Worm (Caenorhabditis elegans): ENCODE measurements around the gene K11H12.8.

ce11 chrIV:675471-676159 lies 20.4 kb downstream of the K11H12.8 start, which contains the start of the genes K11H12.4 and K11H12.10:
- no peak for TF ChIP-seq ref-1 (GFP tag; conservative IDR thresholded peaks at IDR 0.05)
- no peak for TF ChIP-seq klf-2 (GFP tag; conservative IDR thresholded peaks at IDR 0.05)
- no peak for TF ChIP-seq ztf-23 (GFP tag; IDR thresholded peaks at IDR 0.05)
- TF ChIP-seq cog-1 (tag; optimal IDR thresholded peaks at IDR 0.05) = no peak
